Worm (Caenorhabditis elegans) whole organism, young adult: ENCODE measurements around the gene nspe-2.

ENCODE experiments used
- B0035.1 ChIP-seq: sonication (generic microtip); optimal IDR thresholded peaks from 2 replicates; lab custom pipeline; 2016; ENCODE audit warnings: missing genetic modification characterization, mild to moderate bottlenecking, missing compliant biosample characterization, missing genotype, missing genetic modification reagents
- C17E4.6 ChIP-seq: fragments of 200-800 bp; sonication (Bioruptor generic); IDR thresholded peaks from 2 replicates; pipeline ENCODE4 v1.3.6; 2022; ENCODE audit warnings: missing genetic modification reagents, missing genetic modification characterization, missing compliant biosample characterization
- F33H1.4 ChIP-seq: fragments of 200-800 bp; sonication (Bioruptor generic); IDR thresholded peaks from 2 replicates; pipeline ENCODE4 v1.3.6; 2022; ENCODE audit warnings: missing genetic modification reagents, missing genetic modification characterization, missing compliant biosample characterization
- F57A8.1 ChIP-seq: fragments of 200-800 bp; sonication (Bioruptor generic); optimal IDR thresholded peaks from 2 replicates; lab custom pipeline; 2018; ENCODE audit warnings: mild to moderate bottlenecking, missing genetic modification characterization, moderate library complexity, missing compliant biosample characterization
- F57C9.4 ChIP-seq: sonication (generic microtip); optimal IDR thresholded peaks from 2 replicates; lab custom pipeline; 2017; ENCODE audit warnings: mild to moderate bottlenecking, missing genetic modification characterization, missing compliant biosample characterization
- K11D2.4 ChIP-seq: fragments of 200-800 bp; sonication (Bioruptor generic); IDR thresholded peaks from 2 replicates; pipeline ENCODE4 v1.3.6; 2022; ENCODE audit warnings: missing genetic modification reagents, missing genetic modification characterization, missing compliant biosample characterization
- K12H6.12 ChIP-seq: fragments of 200-800 bp; sonication (Bioruptor generic); optimal IDR thresholded peaks from 2 replicates; lab custom pipeline; 2018; ENCODE audit warnings: mild to moderate bottlenecking, missing genetic modification characterization, missing compliant biosample characterization
- T07F8.4 ChIP-seq: sonication (generic microtip); optimal IDR thresholded peaks from 2 replicates; lab custom pipeline; 2016; ENCODE audit warnings: mild to moderate bottlenecking, missing genetic modification characterization, moderate library complexity, missing compliant biosample characterization
- Y56A3A.18 ChIP-seq: fragments of 200-800 bp; sonication (Bioruptor generic); IDR thresholded peaks from 2 replicates; pipeline ENCODE4 v1.3.6; 2022; ENCODE audit warnings: missing genetic modification reagents, missing genetic modification characterization, missing compliant biosample characterization
- cebp-2 ChIP-seq: fragments of 200-800 bp; sonication (Bioruptor generic); IDR thresholded peaks from 2 replicates; pipeline ENCODE4 v1.3.6; 2022; ENCODE audit warnings: missing genetic modification characterization, missing compliant biosample characterization
- ceh-100 ChIP-seq: fragments of 200-800 bp; sonication (Bioruptor generic); IDR thresholded peaks from 2 replicates; pipeline ENCODE4 v1.3.6; 2022; ENCODE audit warnings: missing genetic modification reagents, missing genetic modification characterization, missing compliant biosample characterization
- ceh-91 ChIP-seq: fragments of 200-800 bp; sonication (Bioruptor generic); IDR thresholded peaks from 2 replicates; pipeline ENCODE4 v1.3.6; 2022; ENCODE audit warnings: missing genetic modification reagents, missing genetic modification characterization, missing compliant biosample characterization
- chd-7 ChIP-seq: sonication (generic microtip); optimal IDR thresholded peaks from 2 replicates; lab custom pipeline; 2016; ENCODE audit warnings: mild to moderate bottlenecking, missing genetic modification characterization, moderate library complexity, missing compliant biosample characterization
- die-1 ChIP-seq: sonication (generic microtip); optimal IDR thresholded peaks from 2 replicates; lab custom pipeline; 2016; ENCODE audit warnings: missing genotype, mild to moderate bottlenecking, missing genetic modification characterization, missing compliant biosample characterization
- dox-1 ChIP-seq: fragments of 200-800 bp; sonication (Bioruptor generic); IDR thresholded peaks from 2 replicates; pipeline ENCODE4 v1.3.6; 2022; ENCODE audit warnings: missing genetic modification reagents, missing genetic modification characterization, missing compliant biosample characterization
- efl-1 ChIP-seq: fragments of 150-350 bp; optimal IDR thresholded peaks from 2 replicates; lab custom pipeline; 2014; ENCODE audit warnings: missing biosample characterization, missing genetic modification reagents, missing genetic modification characterization
- ekl-4 ChIP-seq: fragments of 200-800 bp; sonication (Bioruptor generic); IDR thresholded peaks from 2 replicates; pipeline ENCODE4 v1.3.6; 2022; ENCODE audit warnings: missing genetic modification reagents, missing genetic modification characterization, missing compliant biosample characterization
- let-607 ChIP-seq, 2 experiments: fragments of 200-800 bp in 1 of 2; sonication (Bioruptor generic) in 1 of 2; sonication (generic microtip) in 1 of 2; optimal IDR thresholded peaks; 2 replicates each; lab custom pipeline; 2016 to 2018; ENCODE audit warnings: mild to moderate bottlenecking in 2 of 2, missing compliant biosample characterization in 2 of 2, missing genetic modification characterization in 2 of 2, moderate library complexity in 2 of 2, missing genotype in 1 of 2
- lin-26 ChIP-seq: fragments of 200-800 bp; sonication (Bioruptor generic); IDR thresholded peaks from 2 replicates; pipeline ENCODE4 v1.3.6; 2022; ENCODE audit warnings: missing genetic modification reagents, missing genetic modification characterization, missing compliant biosample characterization
- lin-54 ChIP-seq: fragments of 200-800 bp; sonication (Bioruptor generic); optimal IDR thresholded peaks from 2 replicates; lab custom pipeline; 2018; ENCODE audit warnings: mild to moderate bottlenecking, missing genetic modification characterization, missing compliant biosample characterization
- madf-6 ChIP-seq: fragments of 200-800 bp; sonication (Bioruptor generic); IDR thresholded peaks from 2 replicates; pipeline ENCODE4 v1.3.6; 2022; ENCODE audit warnings: missing genetic modification reagents, missing genetic modification characterization, missing compliant biosample characterization
- madf-8 ChIP-seq: fragments of 200-800 bp; sonication (Bioruptor generic); conservative IDR thresholded peaks from 2 replicates; pipeline ENCODE4 v1.3.6; 2022; ENCODE audit warnings: missing genetic modification reagents, missing genetic modification characterization, missing compliant biosample characterization
- mcd-1 ChIP-seq: fragments of 200-800 bp; sonication (Bioruptor generic); IDR thresholded peaks from 2 replicates; pipeline ENCODE4 v1.3.6; 2022; ENCODE audit warnings: missing genetic modification reagents, missing genetic modification characterization, missing compliant biosample characterization
- nfya-2 ChIP-seq: fragments of 200-800 bp; sonication (Bioruptor generic); IDR thresholded peaks from 2 replicates; pipeline ENCODE4 v1.3.6; 2022; ENCODE audit warnings: missing genetic modification reagents, missing genetic modification characterization, missing compliant biosample characterization
- nhr-27 ChIP-seq: fragments of 200-800 bp; sonication (Bioruptor generic); optimal IDR thresholded peaks from 2 replicates; lab custom pipeline; 2018; ENCODE audit warnings: mild to moderate bottlenecking, missing genetic modification characterization, moderate library complexity, missing compliant biosample characterization
- nhr-80 ChIP-seq: sonication (generic microtip); optimal IDR thresholded peaks from 2 replicates; lab custom pipeline; 2016; ENCODE audit warnings: missing genetic modification characterization, missing compliant biosample characterization
- repo-1 ChIP-seq: sonication (generic microtip); optimal IDR thresholded peaks from 2 replicates; lab custom pipeline; 2017; ENCODE audit warnings: mild to moderate bottlenecking, missing genetic modification characterization, missing compliant biosample characterization
- tlf-1 ChIP-seq: fragments of 200-800 bp; sonication (Bioruptor generic); optimal IDR thresholded peaks from 2 replicates; lab custom pipeline; 2018; ENCODE audit warnings: mild to moderate bottlenecking, missing genetic modification characterization, missing compliant biosample characterization
- ztf-22 ChIP-seq: fragments of 200-800 bp; sonication (Bioruptor generic); optimal IDR thresholded peaks from 2 replicates; lab custom pipeline; 2018; ENCODE audit warnings: mild to moderate bottlenecking, missing genetic modification characterization, moderate library complexity, missing compliant biosample characterization
- ztf-26 ChIP-seq: sonication (generic microtip); optimal IDR thresholded peaks from 2 replicates; lab custom pipeline; 2017; ENCODE audit warnings: missing genetic modification characterization, missing compliant biosample characterization
- ztf-6 ChIP-seq: fragments of 200-800 bp; sonication (Bioruptor generic); IDR thresholded peaks from 2 replicates; pipeline ENCODE4 v1.3.6; 2022; ENCODE audit warnings: missing genetic modification reagents, missing genetic modification characterization, missing compliant biosample characterization

Gene nspe-2

DNA sequence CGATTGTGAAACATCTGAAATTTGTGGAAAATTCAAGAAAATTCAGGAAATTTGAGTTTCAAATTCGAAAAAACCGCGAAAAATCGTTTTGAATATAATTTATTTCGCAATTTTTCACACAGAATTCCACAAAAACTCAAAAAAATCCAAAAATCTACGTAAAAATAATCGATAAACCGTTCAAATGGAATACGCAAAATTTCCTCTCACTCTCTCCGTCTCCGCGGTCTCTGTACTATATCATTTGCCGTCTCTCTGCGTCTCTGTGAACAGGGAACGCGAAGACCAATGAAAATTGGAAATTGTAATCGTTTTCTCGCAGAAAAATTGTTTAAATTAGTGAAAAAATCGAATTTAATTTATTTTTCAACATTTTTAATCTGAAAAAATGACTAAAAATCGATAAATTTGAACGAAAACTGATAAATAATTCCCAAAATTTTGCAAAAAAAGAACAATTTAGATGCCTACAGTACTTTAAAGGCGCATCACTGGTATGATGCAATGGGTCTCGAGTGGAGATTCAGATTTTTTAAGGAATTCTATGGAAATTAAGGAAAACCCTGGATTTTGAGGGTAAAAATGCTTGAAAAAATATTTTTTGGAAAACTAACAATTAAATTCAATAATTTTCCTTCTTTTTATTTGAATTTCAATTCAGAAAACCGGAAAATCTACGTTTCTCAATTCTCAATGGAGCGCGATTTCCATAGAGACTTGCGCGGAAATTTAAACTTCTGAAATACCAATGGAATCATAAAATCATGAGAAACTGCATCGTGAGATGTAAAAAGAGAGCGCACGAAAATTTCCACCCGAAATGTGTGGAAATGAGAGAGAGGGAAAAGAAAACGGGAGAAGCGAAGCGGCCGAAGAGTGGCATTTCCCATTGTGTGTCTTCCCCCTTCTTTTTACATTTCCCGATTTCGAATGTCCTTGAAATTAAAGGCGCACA, 15.2 kb downstream of the nspe-2 start, which contains the start of the genes ceh-100 and lips-15 (continued):
- TF ChIP-seq tlf-1 = no peak
- TF ChIP-seq lin-54 = peak; percentile 27
- no peak for TF ChIP-seq nhr-27
- TF ChIP-seq ceh-100 (GFP tag; lab: Robert Waterston, UW) = peak; percentile 37; the same call in 1 of the 2 replicates
- peak; percentile 28 for TF ChIP-seq efl-1 (GFP tag; lab: Kevin White, UChicago)
- TF ChIP-seq ztf-6 = no peak
- no peak for TF ChIP-seq die-1 (tag; lab: Kevin White, UChicago)
- no peak for TF ChIP-seq C17E4.6 (GFP tag; lab: Robert Waterston, UW)
- 0 out of 2 replicates have a peak, but pooled peaks have one; percentile 12 for TF ChIP-seq madf-8

DNA sequence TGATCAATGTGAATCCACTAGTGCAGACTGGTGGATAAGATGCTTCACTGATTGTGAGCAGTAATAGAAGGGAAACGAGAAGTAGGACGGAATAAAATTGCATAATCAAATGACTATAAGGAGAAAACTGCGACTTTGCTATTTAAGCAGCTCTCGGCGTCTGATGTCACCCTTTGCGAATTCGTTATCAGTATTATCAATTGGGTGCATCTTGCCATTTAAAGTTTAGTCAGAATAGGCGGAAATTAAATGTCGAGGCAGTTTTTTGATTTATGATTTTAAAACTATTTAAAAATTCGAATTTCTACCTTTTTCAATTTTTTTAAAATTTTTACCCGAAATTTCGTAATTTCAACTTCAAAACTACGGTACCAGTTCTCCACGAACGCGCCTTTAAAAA, 38.2 kb downstream of the nspe-2 start, which contains the start of gene clec-4:
TSS of gene clec-4 (minus strand) at position 162 of the 400 bp plus-strand sequence.
- peak; percentile 45 for TF ChIP-seq nhr-80
- TF ChIP-seq K11D2.4 = no peak
- TF ChIP-seq, all 124 proteins: peak for 1

DNA sequence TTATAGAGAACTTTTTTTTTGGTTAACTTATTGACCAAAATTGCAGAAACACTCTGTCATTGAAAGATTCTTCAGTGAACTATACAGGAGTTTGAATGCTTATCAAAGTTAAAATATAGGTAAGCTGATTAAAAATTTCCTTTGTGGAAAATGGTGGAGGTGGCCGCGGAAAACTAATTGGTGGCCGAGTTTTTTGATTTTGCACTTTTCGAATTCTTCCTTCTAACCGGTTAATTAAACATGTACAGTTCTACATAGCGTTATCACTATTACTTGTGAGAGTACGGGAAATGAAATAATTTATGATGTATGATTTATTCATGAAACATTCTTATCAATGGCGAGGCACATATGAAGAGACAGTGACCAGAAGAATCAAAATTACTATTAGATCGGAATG, 41.4 kb downstream of the nspe-2 start, which contains the start of gene clec-8:
TSS of gene clec-8 (minus strand) at position 308 of the 400 bp plus-strand sequence.
- TF ChIP-seq F57A8.1 (GFP tag; lab: Kevin White, UChicago) = no peak
- TF ChIP-seq dox-1 (GFP tag; lab: Robert Waterston, UW) = 0 out of 2 replicates have a peak, but pooled peaks have one; percentile 12
- TF ChIP-seq ztf-26 (tag; lab: Kevin White, UChicago) = no peak
- no peak for TF ChIP-seq repo-1 (tag; lab: Kevin White, UChicago)
- TF ChIP-seq let-607 (tag; optimal IDR thresholded peaks at IDR 0.05; lab: Kevin White, UChicago) = no peak
- TF ChIP-seq F57C9.4 (tag; lab: Kevin White, UChicago) = no peak
- no peak for TF ChIP-seq T07F8.4
- TF ChIP-seq B0035.1 (tag; lab: Kevin White, UChicago) = no peak
- TF ChIP-seq ekl-4 (GFP tag; lab: Robert Waterston, UW) = no peak
- TF ChIP-seq nhr-80 = peak; percentile 85

DNA sequence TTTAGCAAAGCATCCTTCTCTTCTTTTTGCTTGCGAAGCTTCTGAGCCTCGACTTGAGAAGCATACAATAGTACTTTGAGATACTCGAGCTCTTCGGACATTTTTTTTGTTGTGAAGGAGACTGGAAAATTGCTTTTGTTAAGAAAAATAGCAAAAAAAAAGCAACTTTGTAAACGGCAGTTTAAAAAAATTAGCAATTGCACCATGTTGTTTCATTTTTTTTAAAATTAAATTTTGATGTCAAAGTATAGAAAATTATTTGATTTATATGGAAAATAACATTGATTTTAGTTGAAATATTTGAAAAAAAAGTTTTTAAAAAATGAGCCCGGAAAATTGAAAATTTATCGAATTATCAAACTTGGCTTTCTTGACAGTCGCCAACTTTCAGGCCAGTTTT, 44.5 kb downstream of the nspe-2 start, which contains the start of gene Y38E10A.3:
TSS of gene Y38E10A.3 (minus strand) at position 101 of the 400 bp plus-strand sequence.
- no peak for TF ChIP-seq lin-26
- no peak for TF ChIP-seq chd-7 (tag; lab: Kevin White, UChicago)
- TF ChIP-seq mcd-1 (GFP tag; lab: Robert Waterston, UW) = no peak
- TF ChIP-seq cebp-2 (GFP tag; lab: Robert Waterston, UW) = no peak
- no peak for TF ChIP-seq madf-8
- no peak for TF ChIP-seq F33H1.4 (GFP tag; lab: Robert Waterston, UW)
- no peak for TF ChIP-seq ztf-22 (GFP tag; lab: Kevin White, UChicago)
- TF ChIP-seq K12H6.12 (tag; lab: Kevin White, UChicago) = no peak
- no peak for TF ChIP-seq madf-6 (GFP tag; lab: Robert Waterston, UW)
- no peak for TF ChIP-seq nfya-2
- TF ChIP-seq Y56A3A.18 (GFP tag; lab: Robert Waterston, UW) = no peak
- no peak for TF ChIP-seq ceh-91 (GFP tag; lab: Robert Waterston, UW)
